Worm (Caenorhabditis elegans): ENCODE results near the gene H17B01.2.

H17B01.2 gene

DNA sequence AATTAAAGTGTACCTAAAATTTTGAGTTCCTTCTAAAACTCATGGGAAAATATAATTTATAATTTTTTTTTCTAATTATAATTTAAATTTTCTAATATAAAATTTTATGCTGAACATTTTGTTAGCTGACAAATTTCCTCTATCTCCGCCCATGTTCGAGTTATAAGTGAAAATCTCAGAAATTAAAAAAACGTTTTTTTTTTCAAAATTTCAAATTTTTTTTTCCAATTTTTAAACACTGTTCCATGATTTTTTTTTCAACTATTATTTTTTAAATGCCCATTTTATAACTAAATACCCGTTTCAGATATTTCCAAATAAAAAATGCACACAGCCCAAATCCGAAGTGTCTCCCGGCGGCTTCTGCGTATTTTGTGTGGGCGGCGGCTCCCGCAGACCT lies 48.5 kb downstream of the H17B01.2 start, which contains the start of gene Y51H7BR.8:
TSS of gene Y51H7BR.8 (plus strand) at position 301 of the 400 bp plus-strand sequence.
- TF ChIP-seq nhr-237 (tag; optimal IDR thresholded peaks at IDR 0.05) (no peak), ceh-43 (GFP tag; optimal IDR thresholded peaks at IDR 0.05) (no peak), flh-1 (GFP tag; optimal IDR thresholded peaks at IDR 0.05) (no peak), drap-1 (GFP tag; optimal IDR thresholded peaks at IDR 0.05) (no peak), cnd-1 (tag; optimal IDR thresholded peaks at IDR 0.05) (no peak)

DNA sequence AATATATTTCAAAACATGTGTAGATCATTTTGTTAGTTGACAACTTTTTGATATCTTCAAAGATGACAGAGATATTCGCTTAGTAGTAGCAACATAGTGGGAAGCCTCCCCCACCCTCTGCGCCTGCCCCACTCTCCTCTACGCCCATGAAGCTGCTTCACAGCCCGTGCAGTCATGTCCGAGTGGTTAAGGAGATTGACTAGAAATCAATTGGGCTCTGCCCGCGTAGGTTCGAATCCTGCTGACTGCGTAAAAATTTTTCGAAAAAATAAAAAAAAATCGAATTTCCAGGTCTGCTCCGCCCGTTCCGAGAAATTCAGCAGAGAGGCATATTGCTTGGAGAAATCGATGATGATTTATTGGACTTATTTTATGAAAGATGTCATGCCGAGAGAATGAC lies 49.5 kb downstream of the H17B01.2 start:
- no peak for TF ChIP-seq elt-3 (tag; optimal IDR thresholded peaks at IDR 0.05)
- TF ChIP-seq nhr-2 (tag; optimal IDR thresholded peaks at IDR 0.05) = no peak
- TF ChIP-seq nhr-237 (tag; optimal IDR thresholded peaks at IDR 0.05) = no peak
- peak; percentile 28 for TF ChIP-seq mls-2 (tag; optimal IDR thresholded peaks at IDR 0.05)
- no peak for TF ChIP-seq nhr-76 (tag; optimal IDR thresholded peaks at IDR 0.05)
- peak; percentile 20 for TF ChIP-seq ceh-83 (GFP tag; optimal IDR thresholded peaks at IDR 0.05)
- peak; percentile 54 for TF ChIP-seq sptf-1 (tag; optimal IDR thresholded peaks at IDR 0.05)
- TF ChIP-seq ceh-39 (tag; optimal IDR thresholded peaks at IDR 0.05) = no peak
- peak; percentile 11 for TF ChIP-seq sem-2 (GFP tag; optimal IDR thresholded peaks at IDR 0.05)
- TF ChIP-seq tbx-8 (GFP tag; optimal IDR thresholded peaks at IDR 0.05) = no peak
- TF ChIP-seq cnd-1 (tag; optimal IDR thresholded peaks at IDR 0.05) = no peak
- TF ChIP-seq mep-1 (tag; optimal IDR thresholded peaks at IDR 0.05) = no peak
- peak; percentile 29 for TF ChIP-seq ces-1 (GFP tag; optimal IDR thresholded peaks at IDR 0.05)
- no peak for TF ChIP-seq unc-39 (tag; optimal IDR thresholded peaks at IDR 0.05)
- no peak for TF ChIP-seq drap-1 (GFP tag; optimal IDR thresholded peaks at IDR 0.05)
- TF ChIP-seq ham-2 (GFP tag; optimal IDR thresholded peaks at IDR 0.05) = no peak
- TF ChIP-seq nhr-12 (tag; optimal IDR thresholded peaks at IDR 0.05) = no peak
- TF ChIP-seq pha-4 (tag; optimal IDR thresholded peaks at IDR 0.05) = no peak
- TF ChIP-seq nhr-28 (tag; optimal IDR thresholded peaks at IDR 0.05) = no peak

All from whole organism, mixed stage, embryonic.